Worm (Caenorhabditis elegans): ENCODE measurements around the gene ZK622.4.

ZK622.4 gene

ce11 chrII:5330206-5330686 is 37.7 kb downstream of the ZK622.4 start (continued):
- TF ChIP-seq nhr-25 (tag; optimal IDR thresholded peaks at IDR 0.05; ENCODE audit: borderline replicate concordance, insufficient read depth) (peak; percentile 95), aha-1 (tag) (peak; percentile 77), ceh-82 (tag; optimal IDR thresholded peaks at IDR 0.05) (no peak), cey-2 (tag; optimal IDR thresholded peaks at IDR 0.05; ENCODE audit: borderline replicate concordance, insufficient read depth) (peak; percentile 61), T20F7.1 (GFP tag; optimal IDR thresholded peaks at IDR 0.05) (peak; percentile 64), arid-1 (GFP tag; conservative IDR thresholded peaks at IDR 0.05) (0 out of 2 replicates have a peak, but pooled peaks have one; percentile 22), set-16 (GFP tag; IDR thresholded peaks at IDR 0.05) (0 out of 2 replicates have a peak, but pooled peaks have one; percentile 10), skn-1 (tag; optimal IDR thresholded peaks at IDR 0.05) (no peak), pha-4 (GFP tag; IDR thresholded peaks at IDR 0.05) (peak; percentile 74; the same call in 1 of the 2 replicates), pha-4 (tag; optimal IDR thresholded peaks at IDR 0.05) (peak; percentile 57), zag-1 (tag; optimal IDR thresholded peaks at IDR 0.05) (no peak), nhr-6 (tag; optimal IDR thresholded peaks at IDR 0.05) (no peak), mdt-29 (GFP tag; IDR thresholded peaks at IDR 0.05) (peak; percentile 59; the same call in 1 of the 2 replicates), lin-13 (GFP tag; optimal IDR thresholded peaks at IDR 0.05) (peak; percentile 65), fos-1 (tag; optimal IDR thresholded peaks at IDR 0.05) (peak; percentile 60), ceh-28 (tag; optimal IDR thresholded peaks at IDR 0.05) (no peak), R02D3.7 (tag; optimal IDR thresholded peaks at IDR 0.05) (no peak), jun-1 (tag; optimal IDR thresholded peaks at IDR 0.05) (peak; percentile 72), F37D6.2 (tag; optimal IDR thresholded peaks at IDR 0.05) (no peak), ZK337.2 (GFP tag; IDR thresholded peaks at IDR 0.05) (no peak; the same call in 1 of the 2 replicates), lin-38 (GFP tag; IDR thresholded peaks at IDR 0.05) (peak; percentile 36), nhr-102 (tag; optimal IDR thresholded peaks at IDR 0.05) (peak; percentile 91), nhr-48 (tag; optimal IDR thresholded peaks at IDR 0.05) (peak; percentile 90), hlh-11 (tag; optimal IDR thresholded peaks at IDR 0.05) (peak; percentile 97), daf-8 (GFP tag; IDR thresholded peaks at IDR 0.05) (no peak), dpl-1 (GFP tag; optimal IDR thresholded peaks at IDR 0.05) (peak; percentile 26), F10B5.3 (tag; optimal IDR thresholded peaks at IDR 0.05) (peak; percentile 28), mep-1 (tag; optimal IDR thresholded peaks at IDR 0.05) (peak; percentile 68), madf-9 (GFP tag; conservative IDR thresholded peaks at IDR 0.05) (0 out of 2 replicates have a peak, but pooled peaks have one; percentile 60), unc-62 (GFP tag; optimal IDR thresholded peaks at IDR 0.05 in 1 of 2) (peak; percentile 64 to 100), unc-62 (tag; optimal IDR thresholded peaks at IDR 0.05) (no peak), ctbp-1 (GFP tag; IDR thresholded peaks at IDR 0.05) (no peak)

ce11 chrII:5331677-5332303 is 39.3 kb downstream of the ZK622.4 start:
- TF ChIP-seq nhr-11 (tag; optimal IDR thresholded peaks at IDR 0.05) (peak; percentile 52), fos-1 (tag; optimal IDR thresholded peaks at IDR 0.05) (no peak), nhr-237 (tag; optimal IDR thresholded peaks at IDR 0.05) (no peak), nhr-102 (tag; optimal IDR thresholded peaks at IDR 0.05) (no peak), ceh-62 (tag; optimal IDR thresholded peaks at IDR 0.05) (no peak), lin-15B (tag; optimal IDR thresholded peaks at IDR 0.05) (no peak), ZK337.2 (GFP tag; IDR thresholded peaks at IDR 0.05) (no peak), aha-1 (tag) (peak; percentile 76), ceh-28 (tag; optimal IDR thresholded peaks at IDR 0.05) (no peak), daf-16 (GFP tag; optimal IDR thresholded peaks at IDR 0.05) (no peak), daf-16 (tag; optimal IDR thresholded peaks at IDR 0.05) (peak; percentile 15), lin-1 (GFP tag; IDR thresholded peaks at IDR 0.05) (no peak), dmd-6 (GFP tag; IDR thresholded peaks at IDR 0.05) (peak; percentile 26; the same call in 1 of the 2 replicates), vab-7 (GFP tag; IDR thresholded peaks at IDR 0.05) (no peak), daf-19 (GFP tag; conservative IDR thresholded peaks at IDR 0.05) (no peak), nhr-76 (tag; optimal IDR thresholded peaks at IDR 0.05) (no peak), pha-4 (GFP tag; IDR thresholded peaks at IDR 0.05) (no peak), pha-4 (tag; optimal IDR thresholded peaks at IDR 0.05) (peak; percentile 16), rbr-2 (tag; optimal IDR thresholded peaks at IDR 0.05) (no peak), nhr-28 (tag; optimal IDR thresholded peaks at IDR 0.05) (peak; percentile 52), mdl-1 (tag; optimal IDR thresholded peaks at IDR 0.05) (no peak), F26F4.8 (GFP tag; conservative IDR thresholded peaks at IDR 0.05) (no peak), zag-1 (tag; optimal IDR thresholded peaks at IDR 0.05) (no peak), F49E8.2 (tag; optimal IDR thresholded peaks at IDR 0.05; ENCODE audit: borderline replicate concordance) (no peak), hif-1 (tag; optimal IDR thresholded peaks at IDR 0.05) (no peak), snpc-4 (tag; optimal IDR thresholded peaks at IDR 0.05) (no peak), mdt-29 (GFP tag; IDR thresholded peaks at IDR 0.05) (no peak)

All from whole organism, L4 larva.